Fruit fly (Drosophila melanogaster) Kc167 (cell line): ENCODE data around the gene rno.

Source experiments
- Myc ChIP-seq: fragments of >200 bp; optimal IDR thresholded peaks from 2 replicates; lab custom pipeline; 2017; ENCODE audit warnings: missing external identifiers
- Sin3A ChIP-seq: fragments of >200 bp; optimal IDR thresholded peaks from 2 replicates; lab custom pipeline; 2018; ENCODE audit warnings: missing external identifiers
- h ChIP-seq: fragments of >200 bp; optimal IDR thresholded peaks from 3 replicates; lab custom pipeline; 2018; ENCODE audit warnings: missing external identifiers
- insv ChIP-seq: fragments of >200 bp; optimal IDR thresholded peaks from 3 replicates; lab custom pipeline; 2018; ENCODE audit warnings: missing external identifiers
- psq ChIP-seq: fragments of >200 bp; optimal IDR thresholded peaks from 2 replicates; lab custom pipeline; 2017; ENCODE audit warnings: missing external identifiers
- ttk ChIP-seq: sonication (Bioruptor generic); optimal IDR thresholded peaks from 2 replicates; lab custom pipeline; 2017; ENCODE audit warnings: missing external identifiers

rno gene

DNA sequence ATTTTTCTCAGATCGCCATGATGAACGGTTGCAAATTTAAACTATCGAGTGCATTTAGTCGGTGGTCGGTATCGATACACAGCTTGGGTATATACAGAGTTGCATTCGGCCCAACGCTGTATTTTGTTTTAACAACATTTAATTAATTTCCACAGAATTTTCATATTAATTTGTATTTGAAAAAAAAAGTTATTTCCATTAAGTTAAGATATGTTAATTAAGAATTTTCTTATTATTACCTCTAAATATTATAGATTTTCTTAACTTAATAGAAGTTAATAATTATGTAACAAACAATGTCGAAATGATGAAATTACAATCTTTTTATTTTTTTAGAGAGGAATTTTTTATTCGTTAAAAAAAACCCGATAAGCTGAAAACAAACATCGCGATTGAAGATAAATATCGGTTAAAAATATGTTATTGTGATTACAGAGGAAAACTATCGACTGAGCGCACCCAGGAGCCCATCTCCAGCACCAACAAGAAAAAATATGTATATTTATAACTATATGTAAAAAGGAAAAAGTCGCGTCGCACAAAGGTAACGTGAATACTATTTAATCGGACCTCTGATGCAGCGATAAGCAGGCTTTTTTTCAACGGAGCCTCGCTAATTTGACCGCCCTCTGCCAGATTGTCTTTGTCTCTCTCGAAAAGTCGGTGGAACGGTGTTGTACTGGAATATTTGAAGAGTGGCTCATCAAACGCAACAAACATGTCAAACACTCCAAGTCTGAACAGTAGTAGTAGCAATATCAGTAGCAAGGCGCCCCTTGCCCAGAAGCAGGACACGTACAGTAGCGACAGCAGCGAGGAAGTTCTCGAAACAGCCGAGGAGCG is at the start of gene rno, which contains the start of gene mri:
TSS of gene rno (minus strand) at position 9 of the 843 bp plus-strand sequence.
TSS of gene mri (plus strand) at position 421 of the 843 bp plus-strand sequence.
- TF ChIP-seq ttk (lab: Kevin White, UChicago) (no peak), psq (lab: Kevin White, UChicago) (no peak), Sin3A (no peak), Myc (lab: Kevin White, UChicago) (no peak), insv (lab: Kevin White, UChicago) (no peak), h (lab: Kevin White, UChicago) (no peak)

- TF ChIP-seq Sin3A = no peak
- no peak for TF ChIP-seq h (lab: Kevin White, UChicago)
- TF ChIP-seq ttk (lab: Kevin White, UChicago) = no peak
- TF ChIP-seq insv (lab: Kevin White, UChicago) = no peak
- no peak for TF ChIP-seq psq (lab: Kevin White, UChicago)
- no peak for TF ChIP-seq Myc (lab: Kevin White, UChicago)
These were observed 48.7 kb upstream of the rno start for dm6 chr3L:248226-248758.

dm6 chr3L:247482-248225 is 48.1 kb upstream of the rno start, which contains the start of gene mthl14:
Gene mthl14, plus strand, starts transcription at chr3L:247491.
- TF ChIP-seq Myc (lab: Kevin White, UChicago) (no peak), ttk (lab: Kevin White, UChicago) (no peak), psq (lab: Kevin White, UChicago) (no peak), insv (lab: Kevin White, UChicago) (no peak), h (lab: Kevin White, UChicago) (no peak), Sin3A (no peak)

dm6 chr3L:246644-247199 is 47.2 kb upstream of the rno start:
- no peak for TF ChIP-seq psq (lab: Kevin White, UChicago)
- TF ChIP-seq Sin3A = no peak
- TF ChIP-seq h (lab: Kevin White, UChicago) = no peak
- TF ChIP-seq insv (lab: Kevin White, UChicago) = no peak
- TF ChIP-seq ttk (lab: Kevin White, UChicago) = no peak
- no peak for TF ChIP-seq Myc (lab: Kevin White, UChicago)

DNA sequence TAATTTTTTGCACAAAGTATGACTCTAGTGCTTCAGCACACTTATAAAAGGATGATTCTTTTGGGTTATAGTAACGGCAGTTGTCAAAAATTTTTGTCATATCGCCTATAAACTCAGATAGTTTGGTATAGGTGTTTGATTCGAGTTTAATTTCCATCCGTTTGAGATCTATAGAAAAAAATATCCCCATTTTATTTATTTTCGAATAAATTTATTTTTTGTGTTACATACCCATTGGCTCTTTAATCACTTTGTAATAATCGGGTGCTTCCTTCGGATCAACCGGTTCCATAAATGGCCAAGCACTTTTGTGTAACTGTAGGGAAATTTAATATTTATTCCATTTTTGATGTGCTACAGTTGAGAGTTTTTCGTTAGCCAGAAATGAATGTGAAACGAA is 34.8 kb upstream of the rno start:
- TF ChIP-seq Myc (lab: Kevin White, UChicago) = no peak
- no peak for TF ChIP-seq ttk (lab: Kevin White, UChicago)
- TF ChIP-seq psq (lab: Kevin White, UChicago) = no peak
- no peak for TF ChIP-seq insv (lab: Kevin White, UChicago)
- no peak for TF ChIP-seq h (lab: Kevin White, UChicago)
- TF ChIP-seq Sin3A = no peak

dm6 chr3L:233251-233650 is 33.7 kb upstream of the rno start, which contains the start of gene CG34453:
Gene CG34453, minus strand, starts transcription at chr3L:233351.
- TF ChIP-seq psq (lab: Kevin White, UChicago) (no peak), Myc (lab: Kevin White, UChicago) (no peak), ttk (lab: Kevin White, UChicago) (no peak), h (lab: Kevin White, UChicago) (no peak)

DNA sequence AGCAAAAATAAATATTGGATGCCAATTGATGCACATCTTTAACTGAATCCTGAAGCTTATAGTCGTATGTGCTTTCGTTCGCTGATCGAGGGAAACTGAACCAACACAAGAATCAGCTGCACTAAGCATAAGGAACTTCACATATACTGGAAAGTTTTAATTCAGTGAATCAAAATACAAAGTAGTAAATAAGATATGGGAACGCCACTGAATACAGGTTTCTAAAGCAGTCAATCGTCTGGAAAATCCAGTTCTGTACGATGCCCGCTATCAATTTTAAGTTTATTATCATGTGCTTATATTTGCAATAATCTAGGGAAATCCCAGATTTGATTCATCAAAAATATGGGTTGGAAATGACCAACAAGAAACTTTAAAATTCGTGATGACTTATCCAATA is 32.7 kb upstream of the rno start, which contains the start of gene CG34454:
TSS of gene CG34454 (minus strand) at position 84 of the 400 bp plus-strand sequence.
- no peak for TF ChIP-seq insv (lab: Kevin White, UChicago)
- TF ChIP-seq Myc (lab: Kevin White, UChicago) = no peak
- TF ChIP-seq psq (lab: Kevin White, UChicago) = no peak
- no peak for TF ChIP-seq h (lab: Kevin White, UChicago)
- TF ChIP-seq Sin3A = no peak
- no peak for TF ChIP-seq ttk (lab: Kevin White, UChicago)

DNA sequence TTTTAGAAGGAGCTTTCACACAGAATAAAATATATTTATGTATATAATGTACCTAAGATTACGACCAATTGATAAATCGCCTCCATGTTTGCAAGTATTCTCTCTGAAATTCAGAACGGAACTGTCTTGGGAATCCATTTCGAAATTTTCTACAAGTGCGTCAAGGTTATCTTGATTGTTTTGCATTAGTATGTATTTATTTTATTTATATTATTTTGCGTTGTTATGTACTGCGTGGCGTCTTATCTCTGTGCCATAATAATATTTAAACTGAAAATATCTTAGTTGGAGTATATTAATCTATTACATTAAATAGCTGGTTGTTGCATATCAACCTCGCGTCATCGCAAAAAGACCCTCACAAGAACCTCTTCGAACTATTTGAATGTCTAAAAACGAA is 31.9 kb upstream of the rno start, which contains the start of gene CG42846:
TSS of gene CG42846 (minus strand) at position 101 of the 400 bp plus-strand sequence.
- TF ChIP-seq psq (lab: Kevin White, UChicago) (no peak), ttk (lab: Kevin White, UChicago) (no peak), Myc (lab: Kevin White, UChicago) (no peak), h (lab: Kevin White, UChicago) (no peak), Sin3A (no peak), insv (lab: Kevin White, UChicago) (no peak)

DNA sequence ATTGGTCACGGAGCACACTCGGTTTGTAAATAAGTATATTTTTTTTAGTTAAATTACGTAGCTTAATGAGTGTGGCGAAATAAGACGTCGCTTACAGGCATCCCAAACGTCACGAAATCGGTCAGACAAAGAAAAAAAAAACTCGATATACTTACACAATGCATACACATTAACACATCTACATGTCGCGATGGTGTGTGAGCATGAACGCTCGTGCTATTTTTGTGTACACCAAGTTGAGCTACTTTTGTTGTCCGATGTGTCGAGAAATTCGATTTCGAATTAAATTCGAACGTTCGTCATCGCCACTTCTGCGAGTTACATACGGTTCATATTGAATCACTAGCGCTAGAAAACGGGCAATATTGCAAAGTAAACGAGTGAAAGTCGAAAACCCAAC is 25.6 kb upstream of the rno start:
- TF ChIP-seq Sin3A (no peak), h (lab: Kevin White, UChicago) (no peak), psq (lab: Kevin White, UChicago) (no peak), Myc (lab: Kevin White, UChicago) (no peak)

DNA sequence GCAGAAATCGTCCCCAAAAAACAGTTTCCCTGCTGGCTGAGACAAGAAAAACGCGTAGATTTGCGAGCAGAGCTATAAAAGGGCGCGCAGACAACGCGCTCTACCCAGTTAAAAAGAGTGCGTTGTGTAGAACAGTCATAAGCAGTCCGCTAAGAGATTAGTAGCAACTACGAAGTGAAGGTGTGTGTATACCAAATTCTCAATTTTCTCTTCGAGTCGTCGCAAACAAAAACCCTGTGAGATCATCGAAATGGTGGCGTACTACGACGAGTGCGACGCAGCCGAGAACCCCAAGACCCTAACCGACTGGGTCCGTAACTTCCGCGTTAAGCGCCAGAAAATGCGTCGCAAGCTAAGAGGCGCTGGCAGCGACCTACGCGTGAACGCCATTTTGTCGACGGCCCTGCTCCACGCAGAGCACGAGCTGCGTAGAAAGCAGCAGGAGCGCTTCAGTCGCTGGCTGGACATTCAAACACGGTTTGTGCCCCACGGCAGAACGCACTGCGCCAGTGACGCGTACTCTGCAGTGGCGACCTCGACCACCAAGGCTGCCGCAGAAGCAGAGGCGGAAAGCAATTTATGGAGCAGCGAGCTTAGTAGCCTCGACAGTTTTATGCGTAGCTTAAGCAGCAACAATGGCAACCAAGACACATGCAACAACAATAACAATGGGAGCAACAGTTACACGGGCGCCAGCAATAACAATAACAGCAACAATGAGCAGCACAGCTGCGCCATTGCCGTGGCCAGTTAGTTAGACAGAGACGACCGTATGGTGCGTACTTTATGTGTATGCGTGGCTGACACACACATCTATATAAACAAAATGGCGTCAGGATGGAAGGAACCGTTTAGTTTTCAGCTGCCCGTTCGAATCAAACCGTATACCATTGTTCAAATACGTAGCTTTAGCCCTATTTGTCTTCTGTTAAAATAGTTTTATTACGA is 24.7 kb upstream of the rno start:
- TF ChIP-seq Sin3A = no peak
